Worm (Caenorhabditis elegans) whole organism, L4 larva: ENCODE results near the gene wbp-2.

Experiments
- F10B5.3 ChIP-seq: sonication (generic microtip); optimal IDR thresholded peaks from 2 replicates; lab custom pipeline; 2016; ENCODE audit warnings: mild to moderate bottlenecking, missing genetic modification characterization, missing compliant biosample characterization
- F44E2.7 ChIP-seq: fragments of 200-800 bp; sonication (Bioruptor generic); IDR thresholded peaks from 2 replicates; pipeline ENCODE4 v2.1.2; 2022; ENCODE audit warnings: missing genetic modification characterization, missing compliant biosample characterization
- T20F7.1 ChIP-seq: fragments of 200-800 bp; sonication (Bioruptor generic); optimal IDR thresholded peaks from 2 replicates; lab custom pipeline; 2018; ENCODE audit warnings: mild to moderate bottlenecking, missing genetic modification characterization, missing compliant biosample characterization
- Y105C5A.15 ChIP-seq: fragments of 200-800 bp; sonication (Bioruptor generic); IDR thresholded peaks from 2 replicates; pipeline ENCODE4 v1.3.6; 2022; ENCODE audit warnings: missing genetic modification characterization, missing compliant biosample characterization
- ZK337.2 ChIP-seq: fragments of 200-800 bp; sonication (Bioruptor generic); IDR thresholded peaks from 2 replicates; pipeline ENCODE4 v1.3.6; 2022; ENCODE audit warnings: missing genetic modification reagents, missing genetic modification characterization, missing compliant biosample characterization
- ZK546.5 ChIP-seq, 2 experiments: sonication (generic microtip); optimal IDR thresholded peaks; 2 replicates each; lab custom pipeline; 2017; ENCODE audit warnings: missing biosample characterization in 2 of 2, missing genetic modification characterization in 2 of 2
- daf-16 ChIP-seq, 3 experiments: sonication (generic microtip); optimal IDR thresholded peaks; 2 replicates each; lab custom pipeline; 2016 to 2017; ENCODE audit warnings: missing genetic modification characterization in 3 of 3, missing genetic modification reagents in 3 of 3, mild to moderate bottlenecking in 2 of 3, missing compliant biosample characterization in 2 of 3, missing biosample characterization in 1 of 3, moderate library complexity in 1 of 3
- daf-8 ChIP-seq: fragments of 200-800 bp; sonication (Bioruptor generic); IDR thresholded peaks from 2 replicates; pipeline ENCODE4 v1.3.6; 2022; ENCODE audit warnings: missing genetic modification characterization, missing compliant biosample characterization
- dmd-6 ChIP-seq: fragments of 200-800 bp; sonication (Bioruptor generic); IDR thresholded peaks from 2 replicates; pipeline ENCODE4 v1.3.6; 2022; ENCODE audit warnings: missing genetic modification reagents, missing genetic modification characterization, missing compliant biosample characterization
- dmd-9 ChIP-seq: fragments of 200-800 bp; sonication (Bioruptor generic); IDR thresholded peaks from 2 replicates; pipeline ENCODE4 v1.3.6; 2022; ENCODE audit warnings: missing genetic modification reagents, missing genetic modification characterization, missing compliant biosample characterization
- dve-1 ChIP-seq: sonication (generic microtip); optimal IDR thresholded peaks from 2 replicates; lab custom pipeline; 2017; ENCODE audit warnings: antibody characterized with exemption, mild to moderate bottlenecking, missing genetic modification characterization, missing compliant biosample characterization; ENCODE audit not compliant: insufficient read depth
- gei-8 ChIP-seq: fragments of 200-800 bp; sonication (Bioruptor generic); optimal IDR thresholded peaks from 2 replicates; lab custom pipeline; 2018; ENCODE audit warnings: mild to moderate bottlenecking, missing genetic modification characterization, missing compliant biosample characterization
- hif-1 ChIP-seq, 2 experiments: sonication (generic microtip); optimal IDR thresholded peaks; 2 replicates each; lab custom pipeline; 2016 to 2017; ENCODE audit warnings: missing compliant biosample characterization in 2 of 2, missing genetic modification characterization in 2 of 2, missing genetic modification reagents in 2 of 2, missing genotype in 2 of 2, mild to moderate bottlenecking in 1 of 2
- hlh-11 ChIP-seq: fragments of 200-800 bp; sonication (Bioruptor generic); optimal IDR thresholded peaks from 2 replicates; lab custom pipeline; 2018; ENCODE audit warnings: mild to moderate bottlenecking, missing genetic modification characterization, missing compliant biosample characterization
- hlh-30 ChIP-seq: sonication (generic microtip); optimal IDR thresholded peaks from 2 replicates; lab custom pipeline; 2017; ENCODE audit warnings: antibody characterized with exemption, mild to moderate bottlenecking, missing genetic modification characterization, missing compliant biosample characterization; ENCODE audit not compliant: insufficient read depth
- lin-1 ChIP-seq: fragments of 200-800 bp; sonication (Bioruptor generic); IDR thresholded peaks from 2 replicates; pipeline ENCODE4 v1.3.6; 2022; ENCODE audit warnings: missing genetic modification reagents, missing genetic modification characterization, missing compliant biosample characterization
- lin-13 ChIP-seq: fragments of 150-350 bp; optimal IDR thresholded peaks from 2 replicates; lab custom pipeline; 2014; ENCODE audit warnings: missing biosample characterization, missing genetic modification reagents, missing genetic modification characterization
- lin-29 ChIP-seq: fragments of 200-800 bp; sonication (Bioruptor generic); IDR thresholded peaks from 2 replicates; pipeline ENCODE4 v1.3.6; 2022; ENCODE audit warnings: missing genetic modification reagents, missing genetic modification characterization, missing compliant biosample characterization
- lin-38 ChIP-seq: fragments of 200-800 bp; sonication (Bioruptor generic); IDR thresholded peaks from 2 replicates; pipeline ENCODE4 v1.3.6; 2022; ENCODE audit warnings: missing genetic modification reagents, missing genetic modification characterization, missing compliant biosample characterization
- lin-39 ChIP-seq: fragments of 150-350 bp; optimal IDR thresholded peaks from 2 replicates; lab custom pipeline; 2014; ENCODE audit warnings: missing biosample characterization, missing genetic modification reagents, missing genetic modification characterization
- lsy-2 ChIP-seq, 2 experiments: fragments of 150-350 bp in 1 of 2; sonication (generic microtip) in 1 of 2; optimal IDR thresholded peaks; 2 replicates each; lab custom pipeline; 2014 to 2017; ENCODE audit warnings: missing biosample characterization in 2 of 2, missing genetic modification characterization in 2 of 2
- madf-9 ChIP-seq: fragments of 200-800 bp; sonication (Bioruptor generic); conservative IDR thresholded peaks from 2 replicates; pipeline ENCODE4 v1.3.6; 2022; ENCODE audit warnings: missing genetic modification reagents, missing genetic modification characterization, missing compliant biosample characterization
- mdt-29 ChIP-seq: fragments of 200-800 bp; sonication (Bioruptor generic); IDR thresholded peaks from 2 replicates; pipeline ENCODE4 v1.3.6; 2022; ENCODE audit warnings: missing genetic modification reagents, missing genetic modification characterization, missing compliant biosample characterization
- mes-2 ChIP-seq: sonication (generic microtip); optimal IDR thresholded peaks from 2 replicates; lab custom pipeline; 2016; ENCODE audit warnings: missing genotype, mild to moderate bottlenecking, missing genetic modification characterization, missing compliant biosample characterization; ENCODE audit not compliant: poor library complexity, severe bottlenecking
- mxl-2 ChIP-seq: fragments of 200-800 bp; sonication (Bioruptor generic); conservative IDR thresholded peaks from 2 replicates; pipeline ENCODE4 v1.3.6; 2022; ENCODE audit warnings: missing genetic modification reagents, missing genetic modification characterization, missing compliant biosample characterization
- mxl-3 ChIP-seq: fragments of 200-800 bp; sonication (Bioruptor generic); optimal IDR thresholded peaks from 2 replicates; lab custom pipeline; 2018; ENCODE audit warnings: mild to moderate bottlenecking, missing genetic modification characterization, missing compliant biosample characterization
- nhr-28 ChIP-seq: fragments of 150-350 bp; optimal IDR thresholded peaks from 2 replicates; lab custom pipeline; 2014; ENCODE audit warnings: missing biosample characterization, missing genetic modification characterization
- nhr-42 ChIP-seq: fragments of 200-800 bp; sonication (Bioruptor generic); IDR thresholded peaks from 2 replicates; pipeline ENCODE4 v1.3.6; 2022; ENCODE audit warnings: missing genetic modification characterization, missing compliant biosample characterization
- nhr-48 ChIP-seq: sonication (generic microtip); optimal IDR thresholded peaks from 2 replicates; lab custom pipeline; 2016; ENCODE audit warnings: mild to moderate bottlenecking, missing genetic modification characterization, missing compliant biosample characterization
- nhr-77 ChIP-seq: fragments of 150-350 bp; optimal IDR thresholded peaks from 2 replicates; lab custom pipeline; 2014; ENCODE audit warnings: missing biosample characterization, missing genetic modification characterization
- pha-4 ChIP-seq, 2 experiments: fragments of 150-350 bp in 1 of 2; fragments of 200-800 bp in 1 of 2; sonication (Bioruptor generic) in 1 of 2; IDR thresholded peaks in 1 of 2; optimal IDR thresholded peaks in 1 of 2; 2 replicates each; pipeline versions ENCODE4 v1.3.6 to Lab custom; 2014 to 2022; ENCODE audit warnings: missing genetic modification characterization in 2 of 2, missing genetic modification reagents in 2 of 2, missing biosample characterization in 1 of 2, missing compliant biosample characterization in 1 of 2
- php-3 ChIP-seq: fragments of 200-800 bp; sonication (Bioruptor generic); IDR thresholded peaks from 2 replicates; pipeline ENCODE4 v1.3.6; 2022; ENCODE audit warnings: missing genetic modification reagents, missing genetic modification characterization, missing compliant biosample characterization
- rbr-2 ChIP-seq: sonication (generic microtip); optimal IDR thresholded peaks from 2 replicates; lab custom pipeline; 2016; ENCODE audit warnings: missing genotype, missing genetic modification characterization, missing compliant biosample characterization
- sdz-12 ChIP-seq: fragments of 200-800 bp; sonication (Bioruptor generic); optimal IDR thresholded peaks from 2 replicates; lab custom pipeline; 2018; ENCODE audit warnings: mild to moderate bottlenecking, missing genetic modification characterization, missing compliant biosample characterization
- snpc-1.2 ChIP-seq: fragments of 200-800 bp; sonication (Bioruptor generic); IDR thresholded peaks from 2 replicates; pipeline ENCODE4 v1.3.6; 2022; ENCODE audit warnings: missing genetic modification reagents, missing genetic modification characterization, missing compliant biosample characterization
- snpc-4 ChIP-seq: fragments of 150-350 bp; optimal IDR thresholded peaks from 2 replicates; lab custom pipeline; 2014; ENCODE audit warnings: missing biosample characterization, missing genetic modification characterization
- spr-1 ChIP-seq: sonication (generic microtip); optimal IDR thresholded peaks from 2 replicates; lab custom pipeline; 2016; ENCODE audit warnings: mild to moderate bottlenecking, missing genetic modification characterization, missing compliant biosample characterization
- tra-1 ChIP-seq: fragments of 200-800 bp; sonication (Bioruptor generic); IDR thresholded peaks from 2 replicates; pipeline ENCODE4 v1.3.6; 2022; ENCODE audit warnings: missing genetic modification reagents, missing genetic modification characterization, missing compliant biosample characterization
- unc-130 ChIP-seq: sonication (generic microtip); optimal IDR thresholded peaks from 2 replicates; lab custom pipeline; 2016; ENCODE audit warnings: missing genetic modification reagents, missing genetic modification characterization, missing compliant biosample characterization
- unc-62 ChIP-seq, 3 experiments: fragments of 150-350 bp in 1 of 3; sonication (generic microtip); optimal IDR thresholded peaks in 2 of 3; peaks in 1 of 3; 1 replicate in 1 of 3; 2 replicates in 2 of 3; lab custom pipeline; 2014 to 2017; ENCODE audit warnings: missing biosample characterization in 3 of 3, missing genetic modification characterization in 3 of 3, missing genetic modification reagents in 3 of 3, missing genotype in 1 of 3
- vab-7 ChIP-seq: fragments of 200-800 bp; sonication (Bioruptor generic); IDR thresholded peaks from 2 replicates; pipeline ENCODE4 v1.3.6; 2022; ENCODE audit warnings: missing genetic modification reagents, missing genetic modification characterization, missing compliant biosample characterization
- zag-1 ChIP-seq: fragments of 150-350 bp; optimal IDR thresholded peaks from 2 replicates; lab custom pipeline; 2014; ENCODE audit warnings: missing biosample characterization, missing genetic modification characterization
- zfp-2 ChIP-seq: sonication (generic microtip); optimal IDR thresholded peaks from 2 replicates; lab custom pipeline; 2016; ENCODE audit warnings: mild to moderate bottlenecking, missing genetic modification characterization, missing compliant biosample characterization
- ztf-11 ChIP-seq: fragments of 150-350 bp; optimal IDR thresholded peaks from 2 replicates; lab custom pipeline; 2014; ENCODE audit warnings: missing biosample characterization, missing genetic modification characterization

wbp-2 gene

DNA sequence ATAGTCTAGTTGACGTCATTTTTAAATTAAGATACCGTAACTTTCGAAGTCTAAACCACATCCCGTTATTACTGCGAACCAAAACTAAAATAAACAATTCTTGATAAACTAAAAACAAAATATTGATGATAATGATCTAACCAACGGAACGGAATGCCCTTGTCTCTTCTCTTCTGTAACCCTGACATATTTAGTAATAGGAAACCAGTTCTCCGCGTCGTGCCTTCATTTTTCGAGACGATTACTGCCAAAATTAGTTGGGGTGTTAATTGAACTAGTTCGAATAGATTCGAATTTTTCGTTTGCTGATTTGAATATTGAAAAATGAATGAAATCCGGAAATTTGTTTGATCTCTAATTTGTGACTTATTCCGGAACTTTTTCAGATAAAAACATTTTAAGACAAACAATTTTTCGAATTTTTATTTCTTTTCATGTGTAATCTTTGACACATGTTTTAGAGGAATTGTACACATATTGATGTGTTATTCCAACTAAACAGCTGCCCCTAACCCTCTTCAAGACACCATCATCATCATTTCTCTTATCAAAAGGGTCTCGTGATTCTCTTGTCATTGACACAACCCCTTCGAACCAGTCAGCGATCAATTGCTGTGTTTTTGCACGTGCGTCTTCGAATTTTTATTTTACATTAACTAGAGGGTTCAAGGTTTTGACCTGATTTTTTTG lies 45.8 kb upstream of the wbp-2 start (continued):
- TF ChIP-seq dve-1 (tag; lab: Kevin White, UChicago) (peak; percentile 86), php-3 (GFP tag; lab: Robert Waterston, UW) (peak; percentile 89), hlh-30 (tag; lab: Kevin White, UChicago) (peak; percentile 96), nhr-48 (tag; lab: Kevin White, UChicago) (peak; percentile 74), F10B5.3 (tag; lab: Kevin White, UChicago) (no peak), madf-9 (GFP tag; lab: Robert Waterston, UW) (no peak), dmd-6 (GFP tag; lab: Robert Waterston, UW) (peak; percentile 97), F44E2.7 (GFP tag; lab: Robert Waterston, UW) (no peak), snpc-4 (tag; lab: Kevin White, UChicago) (no peak), nhr-42 (GFP tag; lab: Robert Waterston, UW) (no peak), T20F7.1 (peak; percentile 62), hif-1 (tag; optimal IDR thresholded peaks at IDR 0.05; lab: Kevin White, UChicago) (peak; percentile 64 to 89), lsy-2 (tag; optimal IDR thresholded peaks at IDR 0.05; lab: Kevin White, UChicago) (peak; percentile 2 to 81), unc-130 (GFP tag; lab: Kevin White, UChicago) (no peak), hlh-11 (tag; lab: Kevin White, UChicago) (peak; percentile 97), snpc-1.2 (no peak), lin-38 (GFP tag; lab: Robert Waterston, UW) (0 out of 2 replicates have a peak, but pooled peaks have one; percentile 12), mxl-3 (GFP tag; lab: Kevin White, UChicago) (peak; percentile 54), lin-13 (GFP tag; lab: Kevin White, UChicago) (no peak), lin-29 (GFP tag; lab: Robert Waterston, UW) (no peak), daf-16 (GFP tag; optimal IDR thresholded peaks at IDR 0.05; lab: Kevin White, UChicago) (peak; percentile 20 to 94), daf-16 (tag; optimal IDR thresholded peaks at IDR 0.05; lab: Kevin White, UChicago) (peak; percentile 95), gei-8 (no peak), mes-2 (tag; lab: Kevin White, UChicago) (peak; percentile 66), zfp-2 (tag; lab: Kevin White, UChicago) (no peak), nhr-77 (peak; percentile 95), nhr-28 (tag; lab: Kevin White, UChicago) (peak; percentile 94), ZK546.5 (tag; optimal IDR thresholded peaks at IDR 0.05; lab: Kevin White, UChicago) (no peak)

- no peak for TF ChIP-seq daf-8 (GFP tag; lab: Robert Waterston, UW)
- TF ChIP-seq unc-62 (GFP tag; optimal IDR thresholded peaks at IDR 0.05 in 1 of 2; lab: Kevin White, UChicago): peak; percentile 38 to 97
- TF ChIP-seq unc-62 (tag; optimal IDR thresholded peaks at IDR 0.05; lab: Kevin White, UChicago): no peak
- TF ChIP-seq snpc-1.2: no peak
- no peak for TF ChIP-seq snpc-4 (tag; lab: Kevin White, UChicago)
- no peak for TF ChIP-seq spr-1 (tag; lab: Kevin White, UChicago)
- TF ChIP-seq F44E2.7 (GFP tag; lab: Robert Waterston, UW): no peak
- peak; percentile 16 for TF ChIP-seq hlh-11 (tag; lab: Kevin White, UChicago)
- 0 out of 2 replicates have a peak, but pooled peaks have one; percentile 18 for TF ChIP-seq vab-7 (GFP tag; lab: Robert Waterston, UW)
- TF ChIP-seq dmd-9: no peak
- peak; percentile 13; the same call in 1 of the 2 replicates for TF ChIP-seq lin-1 (GFP tag; lab: Robert Waterston, UW)
- no peak for TF ChIP-seq mxl-2 (GFP tag; lab: Robert Waterston, UW)
- TF ChIP-seq tra-1 (GFP tag; lab: Robert Waterston, UW): no peak
- TF ChIP-seq pha-4 (GFP tag; IDR thresholded peaks at IDR 0.05; lab: Robert Waterston, UW): no peak
- peak; percentile 51 for TF ChIP-seq pha-4 (tag; optimal IDR thresholded peaks at IDR 0.05; lab: Kevin White, UChicago)
- no peak for TF ChIP-seq sdz-12 (GFP tag; lab: Kevin White, UChicago)
- TF ChIP-seq rbr-2 (tag; lab: Kevin White, UChicago): no peak
- TF ChIP-seq ZK337.2 (GFP tag; lab: Robert Waterston, UW): no peak
- no peak for TF ChIP-seq mdt-29 (GFP tag; lab: Robert Waterston, UW)
- no peak for TF ChIP-seq lin-39 (tag; lab: Kevin White, UChicago)
- TF ChIP-seq Y105C5A.15 (GFP tag; lab: Robert Waterston, UW): no peak
- no peak for TF ChIP-seq ztf-11 (tag; lab: Kevin White, UChicago)
- TF ChIP-seq zag-1: no peak
- no peak for TF ChIP-seq hlh-30 (tag; lab: Kevin White, UChicago)
Observed at ce11 chrII:9284358-9285170, 45.0 kb upstream of the wbp-2 start.
